Fruit fly (Drosophila melanogaster): ENCODE data around the gene Mcr.
A peak's percentile ranks its signal among the peaks of the same experiment; 100 is the strongest.

The Mcr gene

DNA sequence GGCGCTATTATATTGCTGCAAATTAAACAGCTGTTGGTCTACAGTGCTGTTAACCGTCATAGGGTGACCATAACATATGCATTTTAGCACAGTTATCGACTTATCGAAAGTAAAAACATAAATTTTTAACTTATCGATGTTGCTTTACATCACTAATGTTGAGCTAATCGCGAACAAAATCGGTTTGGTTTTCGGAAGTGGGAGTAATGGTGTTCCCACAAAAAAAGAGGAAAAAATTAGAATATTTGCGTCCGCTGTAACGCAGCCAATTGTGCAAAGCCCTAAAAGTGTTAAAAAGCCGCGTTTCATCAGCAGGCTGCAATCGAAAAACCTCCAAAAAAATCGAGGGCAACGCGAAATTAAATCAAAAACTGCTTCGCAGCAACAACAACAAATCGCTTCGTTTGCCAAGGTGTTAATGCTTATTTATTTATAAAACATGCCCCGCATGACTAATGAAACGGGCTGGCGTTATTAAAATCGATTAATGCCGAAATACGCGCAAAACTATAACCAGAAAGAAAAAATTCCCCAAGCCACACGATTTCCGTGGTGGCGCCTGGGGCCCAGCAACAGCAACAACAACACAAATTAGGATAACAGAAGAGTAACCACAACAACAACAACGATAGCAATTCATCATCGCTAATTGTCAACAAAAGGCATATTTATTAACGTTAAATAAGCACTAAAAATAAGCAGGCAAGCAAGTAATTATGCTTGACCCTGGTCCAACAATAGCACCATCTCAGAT, 44.2 kb upstream of the Mcr start, which contains the start of the genes CG12375 and CG8668 (continued):
- TF ChIP-seq dpn (GFP tag; optimal IDR thresholded peaks at IDR 0.05) (no peak), CG7357 (GFP tag; IDR thresholded peaks at IDR 0.05) (no peak), CG33213 (GFP tag; optimal IDR thresholded peaks at IDR 0.05) (peak; percentile 9), MBD-R2 (GFP tag; IDR thresholded peaks at IDR 0.05) (peak; percentile 71), Mad (GFP tag; optimal IDR thresholded peaks at IDR 0.05) (no peak), chn (GFP tag; optimal IDR thresholded peaks at IDR 0.05) (no peak), trem (tag; optimal IDR thresholded peaks at IDR 0.05) (peak; percentile 35), D19B (GFP tag; optimal IDR thresholded peaks at IDR 0.05) (no peak), klu (GFP tag; IDR thresholded peaks at IDR 0.05) (no peak), CG4424 (GFP tag; optimal IDR thresholded peaks at IDR 0.05) (no peak), lilli (GFP tag; optimal IDR thresholded peaks at IDR 0.05) (peak; percentile 42), lola (GFP tag; optimal IDR thresholded peaks at IDR 0.05) (no peak), dati (GFP tag; IDR thresholded peaks at IDR 0.05) (no peak), CG31441 (GFP tag; IDR thresholded peaks at IDR 0.05) (no peak), cad (GFP tag; optimal IDR thresholded peaks at IDR 0.05) (no peak), Sox102F (GFP tag; optimal IDR thresholded peaks at IDR 0.05) (no peak), CG3065 (GFP tag; optimal IDR thresholded peaks at IDR 0.05) (no peak), zen2 (GFP tag; IDR thresholded peaks at IDR 0.05; ENCODE audit: partially characterized antibody) (peak; percentile 76; the same call in 2 of the 3 replicates), CG8388 (GFP tag; optimal IDR thresholded peaks at IDR 0.05) (no peak), CG5180 (GFP tag; optimal IDR thresholded peaks at IDR 0.05) (no peak), CG34376 (GFP tag; optimal IDR thresholded peaks at IDR 0.05) (peak; percentile 46), CG7556 (GFP tag; optimal IDR thresholded peaks at IDR 0.05) (no peak), CG14014 (GFP tag; IDR thresholded peaks at IDR 0.05) (0 out of 2 replicates have a peak, but pooled peaks have one; percentile 6), stwl (tag; optimal IDR thresholded peaks at IDR 0.05) (peak; percentile 83), Lhr (GFP tag; optimal IDR thresholded peaks at IDR 0.05) (no peak), Dref (GFP tag; IDR thresholded peaks at IDR 0.05) (peak; percentile 87), vvl (GFP tag; IDR thresholded peaks at IDR 0.05) (peak; percentile 59; the same call in 1 of the 2 replicates), fd3F (GFP tag; optimal IDR thresholded peaks at IDR 0.05) (no peak), Scr (GFP tag; IDR thresholded peaks at IDR 0.05; ENCODE audit: partially characterized antibody) (peak; percentile 79), NFAT (GFP tag; IDR thresholded peaks at IDR 0.05) (no peak), CG31388 (GFP tag; optimal IDR thresholded peaks at IDR 0.05) (no peak), sisA (GFP tag; IDR thresholded peaks at IDR 0.05) (no peak), rib (GFP tag; IDR thresholded peaks at IDR 0.05) (no peak), Opbp (GFP tag; IDR thresholded peaks at IDR 0.05; ENCODE audit: partially characterized antibody) (peak; percentile 83), CG2116 (GFP tag; optimal IDR thresholded peaks at IDR 0.05) (peak; percentile 93), CG11093 (GFP tag; IDR thresholded peaks at IDR 0.05) (no peak), CG31365 (tag; optimal IDR thresholded peaks at IDR 0.05) (no peak), tll (GFP tag; optimal IDR thresholded peaks at IDR 0.05) (no peak), CG1602 (GFP tag; optimal IDR thresholded peaks at IDR 0.05) (no peak), CG10366 (GFP tag; IDR thresholded peaks at IDR 0.05) (no peak), pzg (GFP tag; optimal IDR thresholded peaks at IDR 0.05) (peak; percentile 82), ci (GFP tag; IDR thresholded peaks at IDR 0.05) (peak; percentile 58; the same call in 2 of the 3 replicates), Hr39 (optimal IDR thresholded peaks at IDR 0.05) (no peak), CG2120 (GFP tag; optimal IDR thresholded peaks at IDR 0.05) (peak; percentile 2), peb (GFP tag; IDR thresholded peaks at IDR 0.05) (no peak), lab (GFP tag; optimal IDR thresholded peaks at IDR 0.05) (peak; percentile 22), prd (optimal IDR thresholded peaks at IDR 0.05) (no peak), prd (GFP tag; IDR thresholded peaks at IDR 0.05) (no peak), HLH4C (GFP tag; IDR thresholded peaks at IDR 0.05; ENCODE audit: partially characterized antibody) (peak; percentile 79), bsh (GFP tag; optimal IDR thresholded peaks at IDR 0.05) (no peak)
